Fruit fly (Drosophila melanogaster) whole organism, embryonic: ENCODE measurements around the gene CG9776.

Experiments used
- B-H2 ChIP-seq: fragments of 200-800 bp; sonication (Bioruptor generic); optimal IDR thresholded peaks from 2 replicates; lab custom pipeline; 2018; ENCODE audit warnings: missing biosample characterization, mild to moderate bottlenecking, missing genetic modification characterization
- Blimp-1 ChIP-seq: fragments of 200-800 bp; sonication (Bioruptor generic); optimal IDR thresholded peaks from 3 replicates; lab custom pipeline; 2018; ENCODE audit warnings: missing biosample characterization, missing genetic modification characterization, mild to moderate bottlenecking, moderate library complexity, missing genetic modification reagents
- C15 ChIP-seq: fragments of 200-800 bp; sonication (Bioruptor generic); IDR thresholded peaks from 3 replicates; pipeline ENCODE4 v1.3.6; 2022; ENCODE audit warnings: missing biosample characterization, missing genetic modification characterization
- CG14014 ChIP-seq: fragments of 200-800 bp; sonication (Bioruptor generic); IDR thresholded peaks from 2 replicates; pipeline ENCODE4 v1.3.6; 2022; ENCODE audit warnings: missing biosample characterization, missing genetic modification characterization
- CG14050 ChIP-seq: fragments of 200-800 bp; sonication (Bioruptor generic); IDR thresholded peaks from 3 replicates; pipeline ENCODE4 v1.3.6; 2022; ENCODE audit warnings: missing biosample characterization, missing genetic modification characterization
- CG1529 ChIP-seq: fragments of 200-800 bp; sonication (Bioruptor generic); optimal IDR thresholded peaks from 3 replicates; lab custom pipeline; 2018; ENCODE audit warnings: missing biosample characterization, missing genetic modification characterization
- CG15479 ChIP-seq: fragments of 200-800 bp; sonication (Bioruptor generic); optimal IDR thresholded peaks from 3 replicates; lab custom pipeline; 2019; ENCODE audit warnings: missing biosample characterization, mild to moderate bottlenecking, missing genetic modification characterization, moderate library complexity
- CG17385 ChIP-seq: fragments of 200-800 bp; sonication (Bioruptor generic); optimal IDR thresholded peaks from 3 replicates; lab custom pipeline; 2018; ENCODE audit warnings: missing biosample characterization, mild to moderate bottlenecking, missing genetic modification characterization
- CG17912 ChIP-seq: fragments of 200-800 bp; sonication (Bioruptor generic); optimal IDR thresholded peaks from 2 replicates; lab custom pipeline; 2018; ENCODE audit warnings: missing biosample characterization, mild to moderate bottlenecking, missing genetic modification characterization
- CG18011 ChIP-seq: fragments of 200-800 bp; sonication (Bioruptor generic); optimal IDR thresholded peaks from 2 replicates; lab custom pipeline; 2017; ENCODE audit warnings: missing biosample characterization, missing genetic modification characterization, mild to moderate bottlenecking, moderate library complexity, missing genotype
- CG2678 ChIP-seq: fragments of 200-800 bp; sonication (Bioruptor generic); optimal IDR thresholded peaks from 3 replicates; lab custom pipeline; 2019; ENCODE audit warnings: missing biosample characterization, mild to moderate bottlenecking, missing genetic modification characterization, moderate library complexity
- CG4404 ChIP-seq: fragments of 200-800 bp; sonication (Bioruptor generic); IDR thresholded peaks from 2 replicates; pipeline ENCODE4 v1.3.6; 2022; ENCODE audit warnings: missing biosample characterization, missing genetic modification characterization
- CG4617 ChIP-seq: fragments of 200-800 bp; sonication (Bioruptor generic); optimal IDR thresholded peaks from 3 replicates; lab custom pipeline; 2016; ENCODE audit warnings: missing biosample characterization, missing genetic modification characterization, borderline replicate concordance
- CG6791 ChIP-seq: fragments of 200-800 bp; sonication (Bioruptor generic); IDR thresholded peaks from 3 replicates; pipeline ENCODE4 v1.3.6; 2022; ENCODE audit warnings: missing biosample characterization, missing genetic modification characterization; ENCODE audit not compliant: partially characterized antibody
- CG7271 ChIP-seq: fragments of 200-800 bp; sonication (Bioruptor generic); optimal IDR thresholded peaks from 2 replicates; lab custom pipeline; 2018; ENCODE audit warnings: missing biosample characterization, mild to moderate bottlenecking, missing genetic modification characterization, moderate library complexity
- CG8478 ChIP-seq: fragments of >200 bp; optimal IDR thresholded peaks from 2 replicates; lab custom pipeline; 2018
- Camta ChIP-seq: fragments of 200-800 bp; sonication (Bioruptor generic); optimal IDR thresholded peaks from 2 replicates; lab custom pipeline; 2016; ENCODE audit warnings: missing biosample characterization, missing genetic modification characterization
- D ChIP-seq, 2 experiments: fragments of 200-800 bp in 1 of 2; fragments of >200 bp in 1 of 2; sonication (Bioruptor generic) in 1 of 2; optimal IDR thresholded peaks; 2 replicates in 1 of 2; 3 replicates in 1 of 2; lab custom pipeline; 2017; ENCODE audit warnings: mild to moderate bottlenecking in 1 of 2, missing biosample characterization in 1 of 2, missing genetic modification characterization in 1 of 2, missing genetic modification reagents in 1 of 2
- Deaf1 ChIP-seq: fragments of 200-800 bp; optimal IDR thresholded peaks from 3 replicates; lab custom pipeline; 2019; ENCODE audit warnings: missing biosample characterization, mild to moderate bottlenecking, missing genetic modification characterization, moderate library complexity
- Dip3 ChIP-seq: fragments of 200-800 bp; sonication (Bioruptor generic); optimal IDR thresholded peaks from 3 replicates; lab custom pipeline; 2016; ENCODE audit warnings: missing biosample characterization, missing genetic modification characterization
- Ets65A ChIP-seq: fragments of 200-800 bp; sonication (Bioruptor generic); peaks from one replicate; lab custom pipeline; 2016; ENCODE audit warnings: missing biosample characterization, missing genetic modification characterization
- Hey ChIP-seq: fragments of 200-800 bp; sonication (Bioruptor generic); optimal IDR thresholded peaks from 3 replicates; lab custom pipeline; 2018; ENCODE audit warnings: missing biosample characterization, mild to moderate bottlenecking, missing genetic modification characterization
- Jarid2 ChIP-seq: fragments of 200-800 bp; sonication (Bioruptor generic); optimal IDR thresholded peaks from 3 replicates; lab custom pipeline; 2017; ENCODE audit warnings: mild to moderate bottlenecking, missing biosample characterization, missing genetic modification reagents, missing genetic modification characterization
- Nf-YB ChIP-seq: fragments of 200-800 bp; sonication (Bioruptor generic); optimal IDR thresholded peaks from 3 replicates; lab custom pipeline; 2019; ENCODE audit warnings: missing biosample characterization, mild to moderate bottlenecking, missing genetic modification characterization, moderate library complexity
- Nf-YC ChIP-seq: fragments of 200-800 bp; optimal IDR thresholded peaks from 3 replicates; lab custom pipeline; 2019; ENCODE audit warnings: missing biosample characterization, mild to moderate bottlenecking, missing genetic modification characterization, moderate library complexity
- Oaz ChIP-seq: fragments of 200-800 bp; sonication (Bioruptor generic); IDR thresholded peaks from 2 replicates; pipeline ENCODE4 v1.3.6; 2022; ENCODE audit warnings: missing biosample characterization, missing genetic modification characterization
- Oli ChIP-seq: fragments of 200-800 bp; sonication (Bioruptor generic); optimal IDR thresholded peaks from 2 replicates; lab custom pipeline; 2018; ENCODE audit warnings: missing biosample characterization, mild to moderate bottlenecking, missing genetic modification characterization, moderate library complexity
- ac ChIP-seq: fragments of 200-800 bp; sonication (Bioruptor generic); optimal IDR thresholded peaks from 3 replicates; lab custom pipeline; 2017; ENCODE audit warnings: missing biosample characterization, mild to moderate bottlenecking, missing genetic modification characterization
- ato ChIP-seq: fragments of 200-800 bp; sonication (Bioruptor generic); IDR thresholded peaks from 2 replicates; pipeline ENCODE4 v1.3.6; 2022; ENCODE audit warnings: missing biosample characterization, missing genetic modification characterization; ENCODE audit not compliant: partially characterized antibody
- br ChIP-seq: fragments of >200 bp; optimal IDR thresholded peaks from 2 replicates; lab custom pipeline; 2017
- cad ChIP-seq: fragments of >200 bp; optimal IDR thresholded peaks from 2 replicates; lab custom pipeline; 2017; ENCODE audit warnings: missing biosample characterization, missing genetic modification characterization
- gsb-n ChIP-seq: fragments of 200-800 bp; sonication (Bioruptor generic); optimal IDR thresholded peaks from 3 replicates; lab custom pipeline; 2018; ENCODE audit warnings: missing biosample characterization, mild to moderate bottlenecking, missing genetic modification characterization
- p53 ChIP-seq: fragments of 200-800 bp; sonication (Bioruptor generic); optimal IDR thresholded peaks from 2 replicates; lab custom pipeline; 2016; ENCODE audit warnings: missing biosample characterization, missing genetic modification characterization
- phol ChIP-seq: fragments of 200-800 bp; sonication (Bioruptor generic); optimal IDR thresholded peaks from 3 replicates; lab custom pipeline; 2018; ENCODE audit warnings: missing biosample characterization, mild to moderate bottlenecking, missing genetic modification characterization, moderate library complexity
- seq ChIP-seq: fragments of 200-800 bp; sonication (Bioruptor generic); IDR thresholded peaks from 2 replicates; pipeline ENCODE4 v1.3.6; 2022; ENCODE audit warnings: missing biosample characterization, missing genetic modification characterization
- shn ChIP-seq: fragments of 200-800 bp; sonication (Bioruptor generic); optimal IDR thresholded peaks from 3 replicates; lab custom pipeline; 2016; ENCODE audit warnings: missing biosample characterization, missing genetic modification characterization
- slou ChIP-seq: fragments of 200-800 bp; sonication (Bioruptor generic); optimal IDR thresholded peaks from 3 replicates; lab custom pipeline; 2016; ENCODE audit warnings: missing biosample characterization, missing genetic modification characterization
- sob ChIP-seq: fragments of 200-800 bp; sonication (Bioruptor generic); IDR thresholded peaks from 2 replicates; pipeline ENCODE4 v1.3.6; 2022; ENCODE audit warnings: missing biosample characterization, missing genetic modification characterization
- sr ChIP-seq: fragments of 200-800 bp; sonication (Bioruptor generic); IDR thresholded peaks from 3 replicates; pipeline ENCODE4 v1.3.6; 2022; ENCODE audit warnings: missing biosample characterization, missing genetic modification characterization
- tio ChIP-seq: fragments of 200-800 bp; sonication (Bioruptor generic); optimal IDR thresholded peaks from 2 replicates; lab custom pipeline; 2017; ENCODE audit warnings: missing biosample characterization, missing genetic modification characterization, inconsistent platforms
- tll ChIP-seq, 2 experiments: fragments of 200-800 bp in 1 of 2; fragments of >200 bp in 1 of 2; sonication (Bioruptor generic) in 1 of 2; optimal IDR thresholded peaks; 2 replicates each; lab custom pipeline; 2017 to 2019; ENCODE audit warnings: missing biosample characterization in 2 of 2, missing genetic modification characterization in 2 of 2, mild to moderate bottlenecking in 1 of 2, moderate library complexity in 1 of 2
- trem ChIP-seq: fragments of 200-800 bp; optimal IDR thresholded peaks from 3 replicates; lab custom pipeline; 2019; ENCODE audit warnings: missing biosample characterization, mild to moderate bottlenecking, missing genetic modification characterization, moderate library complexity
- trh ChIP-seq: fragments of 200-800 bp; sonication (Bioruptor generic); optimal IDR thresholded peaks from 2 replicates; lab custom pipeline; 2016; ENCODE audit warnings: missing biosample characterization, missing genetic modification characterization
- tup ChIP-seq: fragments of 200-800 bp; sonication (Bioruptor generic); optimal IDR thresholded peaks from 2 replicates; lab custom pipeline; 2016; ENCODE audit warnings: missing biosample characterization, mild to moderate bottlenecking, missing genetic modification characterization, moderate library complexity
- twi ChIP-seq: fragments of 200-800 bp; optimal IDR thresholded peaks from 2 replicates; lab custom pipeline; 2019; ENCODE audit warnings: missing biosample characterization, mild to moderate bottlenecking, missing genetic modification characterization, moderate library complexity
- zen ChIP-seq: fragments of 200-800 bp; sonication (Bioruptor generic); optimal IDR thresholded peaks from 3 replicates; lab custom pipeline; 2018; ENCODE audit warnings: missing biosample characterization, mild to moderate bottlenecking, missing genetic modification characterization, moderate library complexity

The CG9776 gene

DNA sequence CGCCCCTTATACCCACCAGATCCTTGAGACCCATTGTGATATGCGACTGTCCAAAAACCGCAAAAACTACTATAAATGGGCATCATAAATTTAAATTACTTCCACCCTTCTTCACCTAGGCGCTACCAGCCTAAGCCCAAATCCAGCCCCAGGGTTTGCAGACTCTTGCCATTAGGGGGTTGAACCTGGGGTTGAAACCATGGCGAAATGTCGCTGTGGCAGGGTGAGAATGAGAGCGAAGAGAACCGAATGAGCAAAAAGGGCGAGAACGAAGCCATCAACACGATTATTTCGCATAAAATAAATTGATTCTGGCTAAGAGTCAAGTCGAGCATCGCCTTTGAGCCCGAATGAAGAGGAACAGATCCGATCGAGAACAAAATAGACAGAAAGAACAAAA lies 19.7 kb upstream of the CG9776 start:
- TF ChIP-seq seq (GFP tag; lab: Robert Waterston, UW), result peak; percentile 62; the same call in 1 of the 2 replicates
- no peak for TF ChIP-seq trh (GFP tag; lab: Kevin White, UChicago)
- peak; percentile 56 for TF ChIP-seq Nf-YB (GFP tag; lab: Kevin White, UChicago)
- no peak for TF ChIP-seq trem (tag; lab: Kevin White, UChicago)
- TF ChIP-seq Nf-YC, result peak; percentile 65
- TF ChIP-seq Deaf1 (tag; lab: Kevin White, UChicago), result peak; percentile 21
- TF ChIP-seq sr (GFP tag; lab: Robert Waterston, UW), result no peak
- TF ChIP-seq, all 482 proteins: peak for 4

DNA sequence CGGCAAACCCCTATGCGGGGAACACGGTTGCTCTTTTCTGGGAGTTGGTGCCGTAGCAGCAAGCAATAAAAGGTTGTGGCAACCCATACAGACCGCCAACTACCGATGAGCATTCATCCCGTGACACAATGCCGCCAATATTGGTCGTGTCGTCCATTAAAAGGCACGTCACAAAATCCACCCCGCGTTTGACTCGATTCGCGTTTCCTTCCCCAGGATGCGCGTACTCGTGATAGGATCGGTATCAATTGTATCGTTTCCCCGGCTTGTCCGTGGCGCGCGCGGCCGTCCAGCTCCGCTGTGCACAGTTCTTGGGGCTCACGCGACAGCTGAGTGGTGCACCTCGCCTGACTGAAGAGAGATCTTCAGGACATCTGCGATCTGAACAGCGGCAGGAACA lies 16.3 kb upstream of the CG9776 start:
- TF ChIP-seq Hey (tag; lab: Kevin White, UChicago), result no peak
- TF ChIP-seq Nf-YB (GFP tag; lab: Kevin White, UChicago), result peak; percentile 73
- TF ChIP-seq phol (tag; lab: Kevin White, UChicago), result peak; percentile 35
- no peak for TF ChIP-seq CG1529 (GFP tag; lab: Kevin White, UChicago)
- peak; percentile 8 for TF ChIP-seq CG8478 (lab: Kevin White, UChicago)
- TF ChIP-seq ac (GFP tag; lab: Kevin White, UChicago), result peak; percentile 11
- peak; percentile 41 for TF ChIP-seq CG18011 (GFP tag; lab: Kevin White, UChicago)
- TF ChIP-seq CG2678, result no peak
- peak; percentile 50 for TF ChIP-seq Nf-YC
- TF ChIP-seq Camta (GFP tag; lab: Kevin White, UChicago), result no peak

DNA sequence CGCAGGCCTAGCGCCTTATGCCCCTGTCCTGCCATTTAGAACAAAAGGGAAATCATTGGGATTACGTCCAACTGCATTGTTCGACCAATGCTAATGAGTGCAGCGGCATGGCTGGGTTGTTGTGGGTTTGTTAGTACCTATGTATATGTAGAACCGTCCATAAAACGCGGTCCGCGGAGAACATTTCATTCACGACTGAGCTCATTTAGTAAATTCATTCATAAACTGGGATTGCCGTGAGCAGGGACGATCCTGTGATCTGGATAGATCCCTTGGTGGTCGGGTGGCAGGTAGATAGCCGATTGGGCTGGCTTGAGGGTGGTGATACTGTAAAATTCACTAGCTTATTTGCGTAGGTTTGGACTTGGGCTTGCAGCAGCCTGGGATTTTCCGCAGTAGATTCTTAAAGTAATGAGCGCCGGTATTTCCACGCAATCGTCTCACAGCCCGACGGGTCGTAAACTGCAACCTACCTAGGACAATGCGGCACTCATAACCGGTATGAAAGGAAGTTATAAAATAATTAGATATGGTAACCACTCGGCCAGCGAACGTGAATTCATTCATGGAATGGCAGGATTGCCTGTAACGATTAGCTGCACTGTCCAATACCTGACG lies 14.4 kb upstream of the CG9776 start:
- TF ChIP-seq ato (GFP tag; lab: Robert Waterston, UW), result no peak
- peak; percentile 98 for TF ChIP-seq CG15479 (GFP tag; lab: Kevin White, UChicago)
- no peak for TF ChIP-seq Oaz (GFP tag; lab: Robert Waterston, UW)
- no peak for TF ChIP-seq CG14050 (GFP tag; lab: Robert Waterston, UW)
- TF ChIP-seq D (optimal IDR thresholded peaks at IDR 0.05; lab: Kevin White, UChicago), result peak; percentile 91
- no peak for TF ChIP-seq D (GFP tag; optimal IDR thresholded peaks at IDR 0.05; lab: Kevin White, UChicago)
- TF ChIP-seq zen, result peak; percentile 83
- TF ChIP-seq Blimp-1, result no peak
- TF ChIP-seq twi (tag; lab: Kevin White, UChicago), result peak; percentile 18
- peak; percentile 63 for TF ChIP-seq CG7271
- peak; percentile 65 for TF ChIP-seq Ets65A (GFP tag; lab: Kevin White, UChicago)
- TF ChIP-seq slou, result no peak
- TF ChIP-seq cad (GFP tag; lab: Kevin White, UChicago), result peak; percentile 97
- TF ChIP-seq tll (GFP tag; optimal IDR thresholded peaks at IDR 0.05; lab: Kevin White, UChicago), result peak in 1 of 2 experiments; percentile 92
- TF ChIP-seq, all 482 proteins: peak for 8

- TF ChIP-seq CG4617 (GFP tag; lab: Kevin White, UChicago), result no peak
- TF ChIP-seq CG6791, result 0 out of 3 replicates have a peak, but pooled peaks have one; percentile 10
- no peak for TF ChIP-seq C15 (GFP tag; lab: Robert Waterston, UW)
- TF ChIP-seq Jarid2 (GFP tag; lab: Kevin White, UChicago), result no peak
- peak; percentile 94 for TF ChIP-seq Nf-YB (GFP tag; lab: Kevin White, UChicago)
- TF ChIP-seq B-H2 (GFP tag; lab: Kevin White, UChicago), result no peak
- no peak for TF ChIP-seq br (lab: Kevin White, UChicago)
- TF ChIP-seq Dip3 (GFP tag; lab: Kevin White, UChicago), result no peak
- TF ChIP-seq tio (GFP tag; lab: Kevin White, UChicago), result no peak
- no peak for TF ChIP-seq CG4404
- TF ChIP-seq tup (GFP tag; lab: Kevin White, UChicago), result no peak
- TF ChIP-seq CG17385 (GFP tag; lab: Kevin White, UChicago), result no peak
- no peak for TF ChIP-seq sob
- no peak for TF ChIP-seq CG17912 (GFP tag; lab: Kevin White, UChicago)
- TF ChIP-seq shn (GFP tag; lab: Kevin White, UChicago), result no peak
- no peak for TF ChIP-seq CG14014 (GFP tag; lab: Robert Waterston, UW)
- TF ChIP-seq p53 (GFP tag; lab: Kevin White, UChicago), result no peak
- TF ChIP-seq gsb-n (tag; lab: Kevin White, UChicago), result peak; percentile 89
- TF ChIP-seq twi (tag; lab: Kevin White, UChicago), result peak; percentile 51
- no peak for TF ChIP-seq Oli (tag; lab: Kevin White, UChicago)
Observed at dm6 chr3R:4346636-4347035, 12.8 kb upstream of the CG9776 start, which contains the start of gene hkb. hkb (minus strand) TSS chr3R:4346646.
